Worm (Caenorhabditis elegans): ENCODE data around the gene K03H6.5.

ce11 chrIV:1484968-1485474 lies 51.2 kb downstream of the K03H6.5 start, which contains the start of gene Y77E11A.16:
- TF ChIP-seq him-1 (tag; optimal IDR thresholded peaks at IDR 0.05) (no peak), dao-5 (tag; optimal IDR thresholded peaks at IDR 0.05) (no peak)
